Worm (Caenorhabditis elegans): ENCODE data around the gene dpy-23.

The dpy-23 gene

ce11 chrX:4437555-4437954 is 48.4 kb downstream of the dpy-23 start, which contains the start of gene cest-26:
cest-26 (minus strand) TSS chrX:4437655.
- TF ChIP-seq tbx-37 (GFP tag; conservative IDR thresholded peaks at IDR 0.05) (no peak), ama-1 (optimal IDR thresholded peaks at IDR 0.05) (no peak), tbx-11 (GFP tag; IDR thresholded peaks at IDR 0.05) (no peak), tra-4 (tag; optimal IDR thresholded peaks at IDR 0.05) (no peak), hmbx-1 (tag; optimal IDR thresholded peaks at IDR 0.05) (no peak), ets-7 (tag; optimal IDR thresholded peaks at IDR 0.05) (no peak), ceh-36 (tag; optimal IDR thresholded peaks at IDR 0.05) (no peak), B0310.2 (tag; optimal IDR thresholded peaks at IDR 0.05) (no peak), sea-1 (GFP tag; conservative IDR thresholded peaks at IDR 0.05) (no peak), aly-1 (tag; optimal IDR thresholded peaks at IDR 0.05) (no peak), pes-1 (GFP tag; IDR thresholded peaks at IDR 0.05) (no peak)

ce11 chrX:4438823-4439222 is 49.7 kb downstream of the dpy-23 start:
- TF ChIP-seq tbx-11 (GFP tag; IDR thresholded peaks at IDR 0.05) (no peak), sea-1 (GFP tag; conservative IDR thresholded peaks at IDR 0.05) (no peak), hmbx-1 (tag; optimal IDR thresholded peaks at IDR 0.05) (no peak), ceh-36 (tag; optimal IDR thresholded peaks at IDR 0.05) (no peak), scrt-1 (GFP tag; IDR thresholded peaks at IDR 0.05) (no peak), B0310.2 (tag; optimal IDR thresholded peaks at IDR 0.05) (no peak), tra-4 (tag; optimal IDR thresholded peaks at IDR 0.05) (no peak), ceh-13 (GFP tag; optimal IDR thresholded peaks at IDR 0.05) (no peak), ama-1 (optimal IDR thresholded peaks at IDR 0.05) (no peak), aly-1 (tag; optimal IDR thresholded peaks at IDR 0.05) (no peak), ets-7 (tag; optimal IDR thresholded peaks at IDR 0.05) (no peak)

- TF ChIP-seq hnd-1 (tag; optimal IDR thresholded peaks at IDR 0.05): no peak
- TF ChIP-seq scrt-1 (GFP tag; IDR thresholded peaks at IDR 0.05): no peak
- no peak for TF ChIP-seq aly-1 (tag; optimal IDR thresholded peaks at IDR 0.05)
- TF ChIP-seq ama-1 (optimal IDR thresholded peaks at IDR 0.05): no peak
- no peak for TF ChIP-seq flt-1 (GFP tag; IDR thresholded peaks at IDR 0.05)
- TF ChIP-seq ceh-36 (tag; optimal IDR thresholded peaks at IDR 0.05): no peak
- no peak for TF ChIP-seq tbx-11 (GFP tag; IDR thresholded peaks at IDR 0.05)
- TF ChIP-seq tbx-37 (GFP tag; conservative IDR thresholded peaks at IDR 0.05): no peak
- no peak for TF ChIP-seq B0310.2 (tag; optimal IDR thresholded peaks at IDR 0.05)
- no peak for TF ChIP-seq sea-1 (GFP tag; conservative IDR thresholded peaks at IDR 0.05)
- TF ChIP-seq hmg-4 (GFP tag; optimal IDR thresholded peaks at IDR 0.05): no peak
- TF ChIP-seq ets-7 (tag; optimal IDR thresholded peaks at IDR 0.05): no peak
- TF ChIP-seq ceh-13 (GFP tag; optimal IDR thresholded peaks at IDR 0.05): no peak
- TF ChIP-seq F13C5.2 (tag; optimal IDR thresholded peaks at IDR 0.05): no peak
- no peak for TF ChIP-seq tra-4 (tag; optimal IDR thresholded peaks at IDR 0.05)
- TF ChIP-seq pes-1 (GFP tag; IDR thresholded peaks at IDR 0.05): no peak
- no peak for TF ChIP-seq hmbx-1 (tag; optimal IDR thresholded peaks at IDR 0.05)
Observed at ce11 chrX:4439616-4440015, 50.5 kb downstream of the dpy-23 start.

ce11 chrX:4440641-4441040 is 51.5 kb downstream of the dpy-23 start, which contains the start of gene F15A8.1:
F15A8.1 (plus strand) TSS chrX:4440941.
- TF ChIP-seq sea-1 (GFP tag; conservative IDR thresholded peaks at IDR 0.05) (no peak), tbx-11 (GFP tag; IDR thresholded peaks at IDR 0.05) (no peak), hmbx-1 (tag; optimal IDR thresholded peaks at IDR 0.05) (no peak), flt-1 (GFP tag; IDR thresholded peaks at IDR 0.05) (no peak), ama-1 (optimal IDR thresholded peaks at IDR 0.05) (no peak), pes-1 (GFP tag; IDR thresholded peaks at IDR 0.05) (no peak), tbx-37 (GFP tag; conservative IDR thresholded peaks at IDR 0.05) (no peak), scrt-1 (GFP tag; IDR thresholded peaks at IDR 0.05) (no peak), tra-4 (tag; optimal IDR thresholded peaks at IDR 0.05) (no peak)
